Worm (Caenorhabditis elegans) whole organism, dauer: ENCODE results near the gene yju-2.

Source experiments
- unc-62 ChIP-seq: sonication (generic microtip); optimal IDR thresholded peaks from 2 replicates; lab custom pipeline; 2017; ENCODE audit warnings: missing biosample characterization, missing genetic modification reagents, missing genetic modification characterization

The yju-2 gene

ce11 chrIII:7192942-7193665 lies 9.0 kb downstream of the yju-2 start, which contains the start of gene mec-14:
Gene mec-14, minus strand, starts transcription at chrIII:7192992.
- TF ChIP-seq unc-62 (GFP tag; lab: Kevin White, UChicago), result no peak

- TF ChIP-seq unc-62 (GFP tag; lab: Kevin White, UChicago), result no peak
Measured at ce11 chrIII:7195325-7195724, 11.2 kb downstream of the yju-2 start, which contains the start of gene F37C12.18. Gene F37C12.18, minus strand, starts transcription at chrIII:7195425.

- no peak for TF ChIP-seq unc-62 (GFP tag; lab: Kevin White, UChicago)
Measured at ce11 chrIII:7197973-7198372, 13.8 kb downstream of the yju-2 start, which contains the start of gene exos-9. Gene exos-9, minus strand, starts transcription at chrIII:7198073.

- no peak for TF ChIP-seq unc-62 (GFP tag; lab: Kevin White, UChicago)
Measured at ce11 chrIII:7198838-7199237, 14.7 kb downstream of the yju-2 start, which contains the start of gene pfd-5. Gene pfd-5, minus strand, starts transcription at chrIII:7198884.

- no peak for TF ChIP-seq unc-62 (GFP tag; lab: Kevin White, UChicago)
Measured at ce11 chrIII:7199467-7199866, 15.3 kb downstream of the yju-2 start.

ce11 chrIII:7201378-7202256 lies 17.5 kb downstream of the yju-2 start, which contains the start of gene dpy-31:
Gene dpy-31, plus strand, starts transcription at chrIII:7202206.
- TF ChIP-seq unc-62 (GFP tag; lab: Kevin White, UChicago), result no peak

ce11 chrIII:7203130-7203775 lies 19.1 kb downstream of the yju-2 start:
- TF ChIP-seq unc-62 (GFP tag; lab: Kevin White, UChicago), result no peak

- TF ChIP-seq unc-62 (GFP tag; lab: Kevin White, UChicago), result no peak
Measured at ce11 chrIII:7207903-7208497, 23.9 kb downstream of the yju-2 start, which contains the start of gene rpl-6. Gene rpl-6, plus strand, starts transcription at chrIII:7208447.

ce11 chrIII:7209721-7210120 lies 25.6 kb downstream of the yju-2 start, which contains the start of gene R151.2:
Gene R151.2, plus strand, starts transcription at chrIII:7209967.
- no peak for TF ChIP-seq unc-62 (GFP tag; lab: Kevin White, UChicago)

- TF ChIP-seq unc-62 (GFP tag; lab: Kevin White, UChicago), result no peak
Measured at ce11 chrIII:7210486-7210885, 26.4 kb downstream of the yju-2 start.

ce11 chrIII:7212028-7212427 lies 27.9 kb downstream of the yju-2 start:
- no peak for TF ChIP-seq unc-62 (GFP tag; lab: Kevin White, UChicago)

- TF ChIP-seq unc-62 (GFP tag; lab: Kevin White, UChicago), result no peak
Measured at ce11 chrIII:7215532-7215931, 31.4 kb downstream of the yju-2 start.

- TF ChIP-seq unc-62 (GFP tag; lab: Kevin White, UChicago), result no peak
Measured at ce11 chrIII:7216226-7216625, 32.1 kb downstream of the yju-2 start, which contains the start of gene R151.1. Gene R151.1, plus strand, starts transcription at chrIII:7216526.

ce11 chrIII:7216924-7217521 lies 32.9 kb downstream of the yju-2 start:
- no peak for TF ChIP-seq unc-62 (GFP tag; lab: Kevin White, UChicago)

- no peak for TF ChIP-seq unc-62 (GFP tag; lab: Kevin White, UChicago)
Measured at ce11 chrIII:7221103-7221502, 37.0 kb downstream of the yju-2 start.
